Fruit fly (Drosophila melanogaster) whole organism, prepupa: ENCODE measurements around the gene CG3630.

Source experiments
- Blimp-1 ChIP-seq: fragments of 200-800 bp; sonication (Bioruptor generic); optimal IDR thresholded peaks from 3 replicates; lab custom pipeline; 2017; ENCODE audit warnings: missing biosample characterization, missing genetic modification characterization, mild to moderate bottlenecking, moderate library complexity, missing genetic modification reagents
- CG10631 ChIP-seq: fragments of 200-800 bp; sonication (Bioruptor generic); optimal IDR thresholded peaks from 2 replicates; lab custom pipeline; 2016; ENCODE audit warnings: missing biosample characterization, missing genetic modification characterization
- CG10669 ChIP-seq: fragments of 200-800 bp; sonication (Bioruptor generic); optimal IDR thresholded peaks from 3 replicates; lab custom pipeline; 2018; ENCODE audit warnings: missing biosample characterization, mild to moderate bottlenecking, missing genetic modification characterization, moderate library complexity
- CG11294 ChIP-seq: fragments of 200-800 bp; sonication (Bioruptor generic); IDR thresholded peaks from 2 replicates; pipeline ENCODE4 v1.3.6; 2022; ENCODE audit warnings: missing biosample characterization, missing genetic modification characterization
- CG11762 ChIP-seq: fragments of 200-800 bp; sonication (Bioruptor generic); optimal IDR thresholded peaks from 3 replicates; lab custom pipeline; 2016; ENCODE audit warnings: missing biosample characterization, missing genetic modification characterization; ENCODE audit not compliant: insufficient read depth
- CG11902 ChIP-seq: fragments of 200-800 bp; sonication (Bioruptor generic); optimal IDR thresholded peaks from 3 replicates; lab custom pipeline; 2016; ENCODE audit warnings: missing biosample characterization, missing genetic modification characterization
- CG15336 ChIP-seq: fragments of 200-800 bp; sonication (Bioruptor generic); IDR thresholded peaks from 2 replicates; pipeline ENCODE4 v1.3.6; 2022; ENCODE audit warnings: missing biosample characterization, missing genetic modification characterization
- CG1621 ChIP-seq: fragments of 200-800 bp; sonication (Bioruptor generic); optimal IDR thresholded peaks from 3 replicates; lab custom pipeline; 2018; ENCODE audit warnings: missing biosample characterization, mild to moderate bottlenecking, missing genetic modification characterization
- CG16779 ChIP-seq: fragments of 200-800 bp; sonication (Bioruptor generic); optimal IDR thresholded peaks from 3 replicates; lab custom pipeline; 2017; ENCODE audit warnings: missing biosample characterization, mild to moderate bottlenecking, missing genetic modification characterization
- CG3032 ChIP-seq: fragments of 200-800 bp; optimal IDR thresholded peaks from 2 replicates; lab custom pipeline; 2019; ENCODE audit warnings: missing biosample characterization, mild to moderate bottlenecking, missing genetic modification characterization, moderate library complexity
- CG31627 ChIP-seq: fragments of 200-800 bp; sonication (Bioruptor generic); optimal IDR thresholded peaks from 3 replicates; lab custom pipeline; 2016; ENCODE audit warnings: missing biosample characterization, missing genetic modification characterization
- CG3919 ChIP-seq: fragments of 200-800 bp; sonication (Bioruptor generic); optimal IDR thresholded peaks from 3 replicates; lab custom pipeline; 2016; ENCODE audit warnings: missing biosample characterization, missing genetic modification characterization
- CG4318 ChIP-seq: fragments of 200-800 bp; sonication (Bioruptor generic); optimal IDR thresholded peaks from 3 replicates; lab custom pipeline; 2017; ENCODE audit warnings: missing biosample characterization, mild to moderate bottlenecking, missing genetic modification characterization
- CG6163 ChIP-seq: fragments of 200-800 bp; sonication (Bioruptor generic); IDR thresholded peaks from 3 replicates; pipeline ENCODE4 v1.3.6; 2022; ENCODE audit warnings: missing biosample characterization, missing genetic modification characterization
- CG6276 ChIP-seq: fragments of 200-800 bp; sonication (Bioruptor generic); optimal IDR thresholded peaks from 2 replicates; lab custom pipeline; 2017; ENCODE audit warnings: missing biosample characterization, mild to moderate bottlenecking, missing genetic modification characterization
- CG6792 ChIP-seq: fragments of 200-800 bp; sonication (Bioruptor generic); optimal IDR thresholded peaks from 3 replicates; lab custom pipeline; 2016; ENCODE audit warnings: missing biosample characterization, missing genetic modification characterization
- CG6808 ChIP-seq: fragments of 200-800 bp; sonication (Bioruptor generic); optimal IDR thresholded peaks from 3 replicates; lab custom pipeline; 2017; ENCODE audit warnings: missing biosample characterization, missing genetic modification characterization, mild to moderate bottlenecking, moderate library complexity, missing genetic modification reagents
- CG6854 ChIP-seq: fragments of 200-800 bp; sonication (Bioruptor generic); optimal IDR thresholded peaks from 2 replicates; lab custom pipeline; 2017; ENCODE audit warnings: missing biosample characterization, mild to moderate bottlenecking, missing genetic modification characterization
- CG8319 ChIP-seq: fragments of 200-800 bp; sonication (Bioruptor generic); optimal IDR thresholded peaks from 3 replicates; lab custom pipeline; 2016; ENCODE audit warnings: missing biosample characterization, missing genetic modification characterization
- CG8632 ChIP-seq: fragments of 200-800 bp; sonication (Bioruptor generic); optimal IDR thresholded peaks from 3 replicates; lab custom pipeline; 2016; ENCODE audit warnings: missing biosample characterization, missing genetic modification characterization
- CG9139 ChIP-seq: fragments of 200-800 bp; sonication (Bioruptor generic); optimal IDR thresholded peaks from 3 replicates; lab custom pipeline; 2017; ENCODE audit warnings: missing biosample characterization, mild to moderate bottlenecking, missing genetic modification characterization
- Eip75B ChIP-seq: fragments of 200-800 bp; sonication (Bioruptor generic); optimal IDR thresholded peaks from 3 replicates; lab custom pipeline; 2016; ENCODE audit warnings: missing biosample characterization, missing genetic modification characterization
- Eip78C ChIP-seq: fragments of 200-800 bp; sonication (Bioruptor generic); peaks from one replicate; lab custom pipeline; 2016; ENCODE audit warnings: missing biosample characterization, missing genetic modification characterization
- Eip93F ChIP-seq: fragments of 200-800 bp; sonication (Bioruptor generic); optimal IDR thresholded peaks from 2 replicates; lab custom pipeline; 2016; ENCODE audit warnings: missing biosample characterization, mild to moderate bottlenecking, missing genetic modification characterization
- Gug ChIP-seq: fragments of 200-800 bp; sonication (Bioruptor generic); IDR thresholded peaks from 2 replicates; pipeline ENCODE4 v1.3.6; 2022; ENCODE audit warnings: missing biosample characterization, missing genetic modification characterization
- Hr38 ChIP-seq: sonication (Bioruptor generic); optimal IDR thresholded peaks from 2 replicates; lab custom pipeline; 2016; ENCODE audit warnings: missing biosample characterization, missing genetic modification characterization
- Hr39 ChIP-seq: fragments of 200-800 bp; sonication (Bioruptor generic); optimal IDR thresholded peaks from 2 replicates; lab custom pipeline; 2016; ENCODE audit warnings: missing biosample characterization, missing genetic modification characterization
- Hr4 ChIP-seq: fragments of 200-800 bp; sonication (Bioruptor generic); optimal IDR thresholded peaks from 3 replicates; lab custom pipeline; 2016; ENCODE audit warnings: missing biosample characterization, missing genetic modification characterization
- Met ChIP-seq: fragments of 200-800 bp; sonication (Bioruptor generic); optimal IDR thresholded peaks from 3 replicates; lab custom pipeline; 2016; ENCODE audit warnings: missing biosample characterization, missing genetic modification characterization
- Smox ChIP-seq: fragments of 200-800 bp; sonication (Bioruptor generic); optimal IDR thresholded peaks from 3 replicates; lab custom pipeline; 2016; ENCODE audit warnings: missing biosample characterization, missing genetic modification characterization
- Sox102F ChIP-seq: fragments of 200-800 bp; sonication (Bioruptor generic); optimal IDR thresholded peaks from 2 replicates; lab custom pipeline; 2016; ENCODE audit warnings: missing biosample characterization, mild to moderate bottlenecking, missing genetic modification characterization
- Sox14 ChIP-seq: fragments of 200-800 bp; sonication (Bioruptor generic); optimal IDR thresholded peaks from 3 replicates; lab custom pipeline; 2016; ENCODE audit warnings: missing biosample characterization, missing genetic modification characterization
- Sox15 ChIP-seq: fragments of 200-800 bp; sonication (Bioruptor generic); optimal IDR thresholded peaks from 3 replicates; lab custom pipeline; 2016; ENCODE audit warnings: missing biosample characterization, missing genetic modification characterization
- achi ChIP-seq: fragments of 200-800 bp; sonication (Bioruptor generic); optimal IDR thresholded peaks from 3 replicates; lab custom pipeline; 2016; ENCODE audit warnings: missing biosample characterization, missing genetic modification characterization
- acj6 ChIP-seq: fragments of 200-800 bp; sonication (Bioruptor generic); optimal IDR thresholded peaks from 3 replicates; lab custom pipeline; 2016; ENCODE audit warnings: missing biosample characterization, missing genetic modification characterization
- cyc ChIP-seq: fragments of 200-800 bp; sonication (Bioruptor generic); optimal IDR thresholded peaks from 3 replicates; lab custom pipeline; 2016; ENCODE audit warnings: missing biosample characterization, missing genetic modification characterization
- dsx ChIP-seq: fragments of 200-800 bp; optimal IDR thresholded peaks from 3 replicates; lab custom pipeline; 2019; ENCODE audit warnings: missing biosample characterization, mild to moderate bottlenecking, missing genetic modification characterization, moderate library complexity; ENCODE audit not compliant: poor library complexity, severe bottlenecking
- eg ChIP-seq: fragments of 200-800 bp; sonication (Bioruptor generic); IDR thresholded peaks from 3 replicates; pipeline ENCODE4 v1.3.6; 2022; ENCODE audit warnings: missing biosample characterization, missing genetic modification characterization
- esn ChIP-seq: fragments of 200-800 bp; sonication (Bioruptor generic); optimal IDR thresholded peaks from 2 replicates; lab custom pipeline; 2016; ENCODE audit warnings: missing biosample characterization, mild to moderate bottlenecking, missing genetic modification characterization, moderate library complexity
- fd59A ChIP-seq: fragments of 200-800 bp; sonication (Bioruptor generic); optimal IDR thresholded peaks from 2 replicates; lab custom pipeline; 2017; ENCODE audit warnings: missing biosample characterization, mild to moderate bottlenecking, missing genetic modification characterization, missing genetic modification reagents
- fkh ChIP-seq: fragments of 200-800 bp; sonication (Bioruptor generic); optimal IDR thresholded peaks from 3 replicates; lab custom pipeline; 2017; ENCODE audit warnings: missing biosample characterization, mild to moderate bottlenecking, missing genetic modification characterization, moderate library complexity
- salr ChIP-seq, 2 experiments: fragments of 200-800 bp; sonication (Bioruptor generic); optimal IDR thresholded peaks; 3 replicates each; lab custom pipeline; 2016 to 2018; ENCODE audit warnings: missing biosample characterization in 2 of 2, missing genetic modification characterization in 2 of 2, mild to moderate bottlenecking in 1 of 2
- ss ChIP-seq, 2 experiments: fragments of 200-800 bp; sonication (Bioruptor generic); optimal IDR thresholded peaks; 2 replicates in 1 of 2; 3 replicates in 1 of 2; lab custom pipeline; 2017 to 2018; ENCODE audit warnings: mild to moderate bottlenecking in 2 of 2, missing biosample characterization in 2 of 2, missing genetic modification characterization in 2 of 2, moderate library complexity in 1 of 2
- svp ChIP-seq: fragments of 200-800 bp; sonication (Bioruptor generic); peaks from one replicate; lab custom pipeline; 2016; ENCODE audit warnings: missing biosample characterization, missing genetic modification characterization
- topi ChIP-seq: fragments of 200-800 bp; sonication (Bioruptor generic); optimal IDR thresholded peaks from 3 replicates; lab custom pipeline; 2016; ENCODE audit warnings: missing biosample characterization, missing genetic modification characterization
- vri ChIP-seq: fragments of 200-800 bp; sonication (Bioruptor generic); optimal IDR thresholded peaks from 3 replicates; lab custom pipeline; 2016; ENCODE audit warnings: missing biosample characterization, mild to moderate bottlenecking, missing genetic modification characterization

CG3630 gene

dm6 chrX:2136831-2137452, 25.1 kb upstream of the CG3630 start (continued):
- peak; percentile 98 for TF ChIP-seq CG6276 (GFP tag; lab: Kevin White, UChicago)
- TF ChIP-seq vri (GFP tag; lab: Kevin White, UChicago), result peak; percentile 99
- TF ChIP-seq CG6854 (GFP tag; lab: Kevin White, UChicago), result peak; percentile 99
- TF ChIP-seq CG15336 (GFP tag; lab: Robert Waterston, UW), result peak; percentile 100
- peak; percentile 98 for TF ChIP-seq CG9139
- peak; percentile 100 for TF ChIP-seq CG6163 (GFP tag; lab: Robert Waterston, UW)
- TF ChIP-seq CG11902 (GFP tag; lab: Kevin White, UChicago), result peak; percentile 100
- peak; percentile 100 for TF ChIP-seq CG3032
- peak; percentile 100 for TF ChIP-seq eg (GFP tag; lab: Robert Waterston, UW)

dm6 chrX:2137587-2138341, 24.2 kb upstream of the CG3630 start:
- peak; percentile 99 for TF ChIP-seq fd59A
- peak; percentile 97 for TF ChIP-seq CG6854 (GFP tag; lab: Kevin White, UChicago)
- TF ChIP-seq CG9139, result peak; percentile 97
- peak; percentile 94 for TF ChIP-seq cyc (GFP tag; lab: Kevin White, UChicago)
- peak; percentile 98 for TF ChIP-seq Sox14 (GFP tag; lab: Kevin White, UChicago)
- peak; percentile 97 for TF ChIP-seq esn (GFP tag; lab: Kevin White, UChicago)
- TF ChIP-seq CG6792 (GFP tag; lab: Kevin White, UChicago), result peak; percentile 97
- TF ChIP-seq fkh, result peak; percentile 81
- TF ChIP-seq acj6 (GFP tag; lab: Kevin White, UChicago), result peak; percentile 98
- TF ChIP-seq Eip75B (GFP tag; lab: Kevin White, UChicago), result peak; percentile 97
- peak; percentile 97 for TF ChIP-seq CG8319 (GFP tag; lab: Kevin White, UChicago)
- peak; percentile 99 for TF ChIP-seq CG11762 (GFP tag; lab: Kevin White, UChicago)
- peak; percentile 98 for TF ChIP-seq CG10631 (GFP tag; lab: Kevin White, UChicago)
- peak; percentile 98 for TF ChIP-seq CG3919 (GFP tag; lab: Kevin White, UChicago)
- peak; percentile 97 for TF ChIP-seq Smox
- TF ChIP-seq Hr38 (GFP tag; lab: Kevin White, UChicago), result peak; percentile 44
- peak; percentile 99 for TF ChIP-seq CG6276 (GFP tag; lab: Kevin White, UChicago)
- TF ChIP-seq CG16779 (tag; lab: Kevin White, UChicago), result peak; percentile 97
- peak; percentile 94 to 96 for TF ChIP-seq salr (GFP tag; optimal IDR thresholded peaks at IDR 0.05; lab: Kevin White, UChicago)
- TF ChIP-seq topi (GFP tag; lab: Kevin White, UChicago), result peak; percentile 99
- TF ChIP-seq dsx (GFP tag; lab: Kevin White, UChicago), result peak; percentile 97
- TF ChIP-seq CG31627 (GFP tag; lab: Kevin White, UChicago), result peak; percentile 94
- peak; percentile 98 for TF ChIP-seq achi (GFP tag; lab: Kevin White, UChicago)
- peak; percentile 94 for TF ChIP-seq Hr39
- peak; percentile 97 for TF ChIP-seq Hr4 (GFP tag; lab: Kevin White, UChicago)
- peak; percentile 98 for TF ChIP-seq Met (GFP tag; lab: Kevin White, UChicago)
- peak; percentile 97 for TF ChIP-seq CG11902 (GFP tag; lab: Kevin White, UChicago)
- TF ChIP-seq Sox15 (GFP tag; lab: Kevin White, UChicago), result peak; percentile 98
- peak; percentile 98 for TF ChIP-seq CG4318
- peak; percentile 97 for TF ChIP-seq CG1621
- TF ChIP-seq Sox102F (GFP tag; lab: Kevin White, UChicago), result peak; percentile 97
- TF ChIP-seq eg (GFP tag; lab: Robert Waterston, UW), result peak; percentile 98
- peak; percentile 99 for TF ChIP-seq CG10669 (GFP tag; lab: Kevin White, UChicago)
- TF ChIP-seq CG6808, result peak; percentile 98
- peak; percentile 99 for TF ChIP-seq CG3032
- peak; percentile 99 for TF ChIP-seq Gug
- peak; percentile 99 for TF ChIP-seq CG8632 (GFP tag; lab: Kevin White, UChicago)
- peak; percentile 97 for TF ChIP-seq Eip93F
- peak; percentile 98 for TF ChIP-seq CG11294
- TF ChIP-seq Blimp-1 (GFP tag; lab: Kevin White, UChicago), result peak; percentile 92
- peak; percentile 97 to 99 for TF ChIP-seq ss (GFP tag; optimal IDR thresholded peaks at IDR 0.05; lab: Kevin White, UChicago)
- TF ChIP-seq svp (GFP tag; lab: Kevin White, UChicago), result peak; percentile 97
- peak; percentile 99 for TF ChIP-seq Eip78C (GFP tag; lab: Kevin White, UChicago)
